Worm (Caenorhabditis elegans): ENCODE data around the gene Y11D7A.10.

ce11 chrIV:9216437-9216836 lies 43.1 kb downstream of the Y11D7A.10 start:
- TF ChIP-seq nhr-12 (tag; optimal IDR thresholded peaks at IDR 0.05) (no peak), ceh-82 (tag; optimal IDR thresholded peaks at IDR 0.05) (no peak), unc-62 (GFP tag; optimal IDR thresholded peaks at IDR 0.05) (no peak), elt-1 (tag; optimal IDR thresholded peaks at IDR 0.05) (no peak), ztf-11 (tag; optimal IDR thresholded peaks at IDR 0.05) (no peak), lin-39 (tag; optimal IDR thresholded peaks at IDR 0.05) (peak; percentile 86), nhr-28 (tag; optimal IDR thresholded peaks at IDR 0.05) (no peak), nhr-77 (tag; optimal IDR thresholded peaks at IDR 0.05) (no peak), nhr-67 (tag; optimal IDR thresholded peaks at IDR 0.05) (no peak), ZK546.5 (tag; optimal IDR thresholded peaks at IDR 0.05) (no peak), daf-12 (tag; optimal IDR thresholded peaks at IDR 0.05) (no peak), elt-2 (tag; optimal IDR thresholded peaks at IDR 0.05) (no peak)

All from whole organism, L3 larva.